Worm (Caenorhabditis elegans) whole organism, early embryonic: ENCODE data around the gene chpf-2.

Experiments used
- B0310.2 ChIP-seq: sonication (generic microtip); optimal IDR thresholded peaks from 2 replicates; lab custom pipeline; 2016; ENCODE audit warnings: mild to moderate bottlenecking, missing genetic modification characterization, missing compliant biosample characterization
- aly-1 ChIP-seq: sonication (generic microtip); optimal IDR thresholded peaks from 2 replicates; lab custom pipeline; 2016; ENCODE audit warnings: missing genetic modification characterization, missing compliant biosample characterization
- ama-1 ChIP-seq: fragments of 150-350 bp; optimal IDR thresholded peaks from 2 replicates; lab custom pipeline; 2014
- ets-7 ChIP-seq: sonication (generic microtip); optimal IDR thresholded peaks from 2 replicates; lab custom pipeline; 2016; ENCODE audit warnings: missing genotype, missing genetic modification characterization, missing compliant biosample characterization
- pes-1 ChIP-seq: fragments of 200-800 bp; sonication (Bioruptor generic); IDR thresholded peaks from 2 replicates; pipeline ENCODE4 v1.3.6; 2022; ENCODE audit warnings: missing genetic modification reagents, missing genetic modification characterization, missing compliant biosample characterization
- sea-1 ChIP-seq: fragments of 200-800 bp; sonication (Bioruptor generic); conservative IDR thresholded peaks from 2 replicates; pipeline ENCODE4 v1.3.6; 2022; ENCODE audit warnings: missing genetic modification characterization, missing compliant biosample characterization
- tbx-11 ChIP-seq: fragments of 200-800 bp; sonication (Bioruptor generic); IDR thresholded peaks from 2 replicates; pipeline ENCODE4 v1.3.6; 2022; ENCODE audit warnings: missing genetic modification characterization, missing compliant biosample characterization

DNA sequence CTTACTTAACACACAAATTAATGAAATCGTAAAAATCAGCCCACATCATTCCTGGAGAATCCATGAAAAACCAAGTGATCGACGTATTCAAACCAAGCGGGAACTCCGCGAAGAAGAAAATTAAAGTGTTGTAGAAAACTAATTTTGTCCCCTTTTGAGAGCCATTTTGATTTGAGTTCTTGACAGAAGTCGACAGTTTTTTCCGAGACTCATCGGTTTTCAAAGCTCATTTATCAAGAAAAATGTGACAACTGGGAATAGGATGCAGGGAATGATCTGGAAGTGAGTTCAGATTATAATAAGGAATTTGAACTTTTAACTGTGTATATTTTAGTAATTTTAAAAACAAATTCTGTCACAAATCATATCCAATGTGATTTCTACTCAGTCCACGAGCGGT lies 27.8 kb downstream of the chpf-2 start, which contains the start of gene srw-135:
- TF ChIP-seq B0310.2, result no peak
- no peak for TF ChIP-seq aly-1
- no peak for TF ChIP-seq pes-1 (GFP tag; lab: Robert Waterston, UW)
- TF ChIP-seq ets-7 (tag; lab: Kevin White, UChicago), result no peak
- TF ChIP-seq ama-1, result no peak
- TF ChIP-seq sea-1 (GFP tag; lab: Robert Waterston, UW), result no peak
- TF ChIP-seq tbx-11 (GFP tag; lab: Robert Waterston, UW), result no peak
